Worm (Caenorhabditis elegans): ENCODE results near the gene Y73B6BL.44.

Y73B6BL.44 gene

ce11 chrIV:6487047-6487446 is 6.4 kb upstream of the Y73B6BL.44 start, which contains the start of gene Y73B6BL.37:
Y73B6BL.37 (plus strand) TSS chrIV:6487347.
- TF ChIP-seq B0310.2 (tag; optimal IDR thresholded peaks at IDR 0.05) (no peak), ceh-36 (tag; optimal IDR thresholded peaks at IDR 0.05) (no peak), tbx-11 (GFP tag; IDR thresholded peaks at IDR 0.05) (no peak), scrt-1 (GFP tag; IDR thresholded peaks at IDR 0.05) (no peak), flt-1 (GFP tag; IDR thresholded peaks at IDR 0.05) (no peak), hnd-1 (tag; optimal IDR thresholded peaks at IDR 0.05) (no peak), hmg-4 (GFP tag; optimal IDR thresholded peaks at IDR 0.05) (no peak), ceh-13 (GFP tag; optimal IDR thresholded peaks at IDR 0.05) (no peak), ama-1 (optimal IDR thresholded peaks at IDR 0.05) (no peak), pes-1 (GFP tag; IDR thresholded peaks at IDR 0.05) (no peak), aly-1 (tag; optimal IDR thresholded peaks at IDR 0.05) (no peak), tbx-37 (GFP tag; conservative IDR thresholded peaks at IDR 0.05) (no peak), F13C5.2 (tag; optimal IDR thresholded peaks at IDR 0.05) (no peak), hmbx-1 (tag; optimal IDR thresholded peaks at IDR 0.05) (no peak), sea-1 (GFP tag; conservative IDR thresholded peaks at IDR 0.05) (no peak), tra-4 (tag; optimal IDR thresholded peaks at IDR 0.05) (no peak), ets-7 (tag; optimal IDR thresholded peaks at IDR 0.05) (no peak)

- TF ChIP-seq scrt-1 (GFP tag; IDR thresholded peaks at IDR 0.05) (no peak), B0310.2 (tag; optimal IDR thresholded peaks at IDR 0.05) (no peak), ceh-13 (GFP tag; optimal IDR thresholded peaks at IDR 0.05) (no peak), aly-1 (tag; optimal IDR thresholded peaks at IDR 0.05) (no peak), tbx-37 (GFP tag; conservative IDR thresholded peaks at IDR 0.05) (no peak)
Observed at ce11 chrIV:6491915-6492314, 1.5 kb upstream of the Y73B6BL.44 start.

ce11 chrIV:6496103-6496502 is 2.7 kb downstream of the Y73B6BL.44 start:
- TF ChIP-seq F13C5.2 (tag; optimal IDR thresholded peaks at IDR 0.05) (no peak), aly-1 (tag; optimal IDR thresholded peaks at IDR 0.05) (no peak), flt-1 (GFP tag; IDR thresholded peaks at IDR 0.05) (no peak), tra-4 (tag; optimal IDR thresholded peaks at IDR 0.05) (no peak), ama-1 (optimal IDR thresholded peaks at IDR 0.05) (no peak), tbx-11 (GFP tag; IDR thresholded peaks at IDR 0.05) (no peak), ceh-36 (tag; optimal IDR thresholded peaks at IDR 0.05) (no peak), hnd-1 (tag; optimal IDR thresholded peaks at IDR 0.05) (no peak), scrt-1 (GFP tag; IDR thresholded peaks at IDR 0.05) (no peak), hmbx-1 (tag; optimal IDR thresholded peaks at IDR 0.05) (no peak), hmg-4 (GFP tag; optimal IDR thresholded peaks at IDR 0.05) (no peak), pes-1 (GFP tag; IDR thresholded peaks at IDR 0.05) (no peak), B0310.2 (tag; optimal IDR thresholded peaks at IDR 0.05) (no peak), ets-7 (tag; optimal IDR thresholded peaks at IDR 0.05) (no peak)

ce11 chrIV:6500433-6500832 is 7.0 kb downstream of the Y73B6BL.44 start:
- TF ChIP-seq ets-7 (tag; optimal IDR thresholded peaks at IDR 0.05) (no peak), tbx-11 (GFP tag; IDR thresholded peaks at IDR 0.05) (no peak), sea-1 (GFP tag; conservative IDR thresholded peaks at IDR 0.05) (no peak), tra-4 (tag; optimal IDR thresholded peaks at IDR 0.05) (no peak), tbx-37 (GFP tag; conservative IDR thresholded peaks at IDR 0.05) (no peak), hmbx-1 (tag; optimal IDR thresholded peaks at IDR 0.05) (no peak), B0310.2 (tag; optimal IDR thresholded peaks at IDR 0.05) (no peak), flt-1 (GFP tag; IDR thresholded peaks at IDR 0.05) (no peak), pes-1 (GFP tag; IDR thresholded peaks at IDR 0.05) (no peak), hmg-4 (GFP tag; optimal IDR thresholded peaks at IDR 0.05) (no peak), ama-1 (optimal IDR thresholded peaks at IDR 0.05) (no peak)

ce11 chrIV:6500843-6501242 is 7.4 kb downstream of the Y73B6BL.44 start:
- TF ChIP-seq flt-1 (GFP tag; IDR thresholded peaks at IDR 0.05) (no peak), ets-7 (tag; optimal IDR thresholded peaks at IDR 0.05) (no peak), ama-1 (optimal IDR thresholded peaks at IDR 0.05) (no peak), B0310.2 (tag; optimal IDR thresholded peaks at IDR 0.05) (no peak), tbx-37 (GFP tag; conservative IDR thresholded peaks at IDR 0.05) (no peak), scrt-1 (GFP tag; IDR thresholded peaks at IDR 0.05) (no peak), sea-1 (GFP tag; conservative IDR thresholded peaks at IDR 0.05) (no peak), pes-1 (GFP tag; IDR thresholded peaks at IDR 0.05) (no peak), hmbx-1 (tag; optimal IDR thresholded peaks at IDR 0.05) (no peak), ceh-13 (GFP tag; optimal IDR thresholded peaks at IDR 0.05) (no peak), hmg-4 (GFP tag; optimal IDR thresholded peaks at IDR 0.05) (no peak), ceh-36 (tag; optimal IDR thresholded peaks at IDR 0.05) (no peak), tra-4 (tag; optimal IDR thresholded peaks at IDR 0.05) (no peak), F13C5.2 (tag; optimal IDR thresholded peaks at IDR 0.05) (no peak), tbx-11 (GFP tag; IDR thresholded peaks at IDR 0.05) (no peak)

- TF ChIP-seq sea-1 (GFP tag; conservative IDR thresholded peaks at IDR 0.05) (no peak), tbx-37 (GFP tag; conservative IDR thresholded peaks at IDR 0.05) (no peak), tra-4 (tag; optimal IDR thresholded peaks at IDR 0.05) (no peak), hmg-4 (GFP tag; optimal IDR thresholded peaks at IDR 0.05) (no peak), ceh-13 (GFP tag; optimal IDR thresholded peaks at IDR 0.05) (no peak), pes-1 (GFP tag; IDR thresholded peaks at IDR 0.05) (no peak), flt-1 (GFP tag; IDR thresholded peaks at IDR 0.05) (no peak)
Observed at ce11 chrIV:6502725-6503124, 9.3 kb downstream of the Y73B6BL.44 start.

- no peak for TF ChIP-seq ets-7 (tag; optimal IDR thresholded peaks at IDR 0.05)
- TF ChIP-seq pes-1 (GFP tag; IDR thresholded peaks at IDR 0.05) = no peak
- no peak for TF ChIP-seq flt-1 (GFP tag; IDR thresholded peaks at IDR 0.05)
Observed at ce11 chrIV:6506424-6506823, 13.0 kb downstream of the Y73B6BL.44 start, which contains the start of gene pqn-89. pqn-89 (plus strand) TSS chrIV:6506724.

ce11 chrIV:6511767-6512166 is 18.4 kb downstream of the Y73B6BL.44 start:
- no peak for TF ChIP-seq hnd-1 (tag; optimal IDR thresholded peaks at IDR 0.05)
